Fruit fly (Drosophila melanogaster): ENCODE data around the gene Obp83b.

Obp83b gene

DNA sequence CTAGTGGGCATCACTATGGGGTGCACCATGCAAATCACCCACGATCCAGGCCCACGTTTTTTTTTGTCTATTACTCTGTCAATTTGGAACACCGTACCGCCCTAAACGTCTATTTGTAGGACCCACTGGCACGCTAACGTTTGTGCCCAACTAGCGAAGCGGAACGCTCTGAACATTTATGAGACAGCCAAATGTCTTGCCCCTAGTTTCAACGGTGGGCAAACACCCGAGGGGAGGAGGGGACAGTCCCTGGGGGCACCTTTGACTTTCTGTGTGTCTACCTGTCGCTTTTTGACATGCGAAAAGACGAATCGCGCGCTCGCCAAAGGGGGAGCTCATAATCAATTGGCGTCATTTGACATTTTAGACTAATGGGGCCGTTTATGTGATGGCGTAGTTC is 30.0 kb upstream of the Obp83b start (continued):
- TF ChIP-seq dm (GFP tag; optimal IDR thresholded peaks at IDR 0.05) (no peak), lmd (GFP tag; IDR thresholded peaks at IDR 0.05) (no peak), NC2β (GFP tag; optimal IDR thresholded peaks at IDR 0.05) (no peak), CG4282 (GFP tag; optimal IDR thresholded peaks at IDR 0.05) (no peak), CG17829 (tag; optimal IDR thresholded peaks at IDR 0.05) (no peak), salm (tag; optimal IDR thresholded peaks at IDR 0.05) (no peak), pb (GFP tag; optimal IDR thresholded peaks at IDR 0.05) (no peak), grau (tag; optimal IDR thresholded peaks at IDR 0.05) (no peak), CG32532 (GFP tag; IDR thresholded peaks at IDR 0.05) (0 out of 2 replicates have a peak, but pooled peaks have one; percentile 5), H15 (GFP tag; IDR thresholded peaks at IDR 0.05) (no peak), Ssrp (tag; optimal IDR thresholded peaks at IDR 0.05) (no peak), CG12155 (GFP tag; optimal IDR thresholded peaks at IDR 0.05) (no peak), Doc3 (GFP tag; IDR thresholded peaks at IDR 0.05; ENCODE audit: partially characterized antibody) (no peak), aop (GFP tag; IDR thresholded peaks at IDR 0.05) (no peak), Med (GFP tag) (peak; percentile 89), Rx (GFP tag; IDR thresholded peaks at IDR 0.05) (no peak), esg (GFP tag; conservative IDR thresholded peaks at IDR 0.05) (no peak)

DNA sequence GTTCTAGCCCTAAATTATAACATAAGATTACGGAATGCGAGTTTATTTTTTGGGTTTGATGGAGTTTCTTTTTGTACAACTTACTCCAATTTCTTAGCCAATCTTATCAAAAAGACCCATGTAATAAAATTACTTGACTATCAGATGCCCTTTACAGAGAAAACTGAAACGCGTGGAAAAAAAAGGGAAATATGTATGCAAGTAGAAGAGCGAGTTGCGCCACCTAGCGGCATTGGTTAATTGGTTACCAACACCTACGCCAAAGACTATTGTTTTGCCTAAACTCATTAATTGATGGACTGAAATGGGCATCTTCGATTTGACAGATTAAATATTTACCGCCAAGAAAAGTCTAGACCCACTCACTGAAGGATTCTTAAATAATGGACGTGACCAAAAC is 22.2 kb upstream of the Obp83b start:
- TF ChIP-seq CG4360 (GFP tag; IDR thresholded peaks at IDR 0.05) = no peak
- TF ChIP-seq repo (GFP tag; optimal IDR thresholded peaks at IDR 0.05) = no peak
- no peak for TF ChIP-seq CG5953 (GFP tag; IDR thresholded peaks at IDR 0.05)
- no peak for TF ChIP-seq Lhr (GFP tag; optimal IDR thresholded peaks at IDR 0.05)
- TF ChIP-seq Xbp1 (GFP tag; optimal IDR thresholded peaks at IDR 0.05) = no peak
- peak; percentile 86 for TF ChIP-seq CTCF (GFP tag; optimal IDR thresholded peaks at IDR 0.05)
- no peak for TF ChIP-seq CG11456 (GFP tag; IDR thresholded peaks at IDR 0.05)
- no peak for TF ChIP-seq gem (tag; optimal IDR thresholded peaks at IDR 0.05)
- TF ChIP-seq CG10267 (tag; optimal IDR thresholded peaks at IDR 0.05) = no peak
- TF ChIP-seq phol (tag; optimal IDR thresholded peaks at IDR 0.05) = no peak
- TF ChIP-seq D19A (tag; optimal IDR thresholded peaks at IDR 0.05) = peak; percentile 68
- TF ChIP-seq HLH4C (GFP tag; IDR thresholded peaks at IDR 0.05; ENCODE audit: partially characterized antibody) = no peak

DNA sequence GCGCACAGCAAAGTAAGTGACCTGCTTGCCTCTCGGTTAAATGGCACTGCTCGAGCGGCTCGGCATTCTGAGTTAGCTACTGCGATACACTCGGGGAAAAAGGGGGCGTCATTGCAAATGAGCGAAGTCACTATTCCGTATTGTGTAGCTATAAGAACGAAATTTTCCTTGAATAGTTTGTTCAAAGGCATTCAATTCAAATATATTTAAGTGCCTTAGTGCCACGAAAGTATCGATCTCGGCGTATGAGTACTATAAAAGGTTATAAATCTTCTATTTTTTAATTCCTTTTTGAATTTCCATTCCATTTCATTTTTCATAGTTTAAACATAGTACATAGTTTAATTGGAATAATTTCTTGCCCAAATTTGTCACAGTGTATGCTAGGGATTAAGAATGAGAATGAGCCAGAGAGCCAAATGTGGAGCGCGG is 21.6 kb upstream of the Obp83b start:
- TF ChIP-seq Sry-δ (GFP tag; optimal IDR thresholded peaks at IDR 0.05) (no peak), Hmr (GFP tag; optimal IDR thresholded peaks at IDR 0.05) (peak; percentile 44), CG3281 (GFP tag; optimal IDR thresholded peaks at IDR 0.05) (peak; percentile 46), CG32532 (GFP tag; IDR thresholded peaks at IDR 0.05) (no peak), CG6683 (GFP tag; optimal IDR thresholded peaks at IDR 0.05) (peak; percentile 14), exex (tag; optimal IDR thresholded peaks at IDR 0.05) (no peak), slp2 (GFP tag; optimal IDR thresholded peaks at IDR 0.05) (peak; percentile 43), nau (GFP tag; optimal IDR thresholded peaks at IDR 0.05) (no peak), CG2199 (GFP tag; IDR thresholded peaks at IDR 0.05) (no peak), CG10654 (GFP tag; optimal IDR thresholded peaks at IDR 0.05) (peak; percentile 44), CG9437 (GFP tag; optimal IDR thresholded peaks at IDR 0.05) (peak; percentile 66), tin (GFP tag; optimal IDR thresholded peaks at IDR 0.05) (peak; percentile 13), Stat92E (GFP tag; optimal IDR thresholded peaks at IDR 0.05) (no peak), Myb (GFP tag; optimal IDR thresholded peaks at IDR 0.05) (no peak), Blimp-1 (GFP tag; optimal IDR thresholded peaks at IDR 0.05) (peak; percentile 44), Dip2 (GFP tag; IDR thresholded peaks at IDR 0.05) (no peak), CG2116 (GFP tag; optimal IDR thresholded peaks at IDR 0.05) (peak; percentile 21), MTF-1 (GFP tag; optimal IDR thresholded peaks at IDR 0.05; ENCODE audit: borderline replicate concordance) (no peak), hbn (GFP tag; IDR thresholded peaks at IDR 0.05; ENCODE audit: partially characterized antibody) (no peak), HLH3B (GFP tag; IDR thresholded peaks at IDR 0.05) (no peak), Pdp1 (GFP tag; optimal IDR thresholded peaks at IDR 0.05) (peak; percentile 31 to 50), CG12942 (GFP tag; optimal IDR thresholded peaks at IDR 0.05) (no peak), CG11398 (GFP tag; optimal IDR thresholded peaks at IDR 0.05) (no peak), CG5953 (GFP tag; IDR thresholded peaks at IDR 0.05) (no peak)

Data from whole organism, embryonic.